Worm (Caenorhabditis elegans) whole organism, young adult: ENCODE measurements around the gene T07C4.3.

ENCODE experiments used
- B0035.1 ChIP-seq: sonication (generic microtip); optimal IDR thresholded peaks from 2 replicates; lab custom pipeline; 2016; ENCODE audit warnings: missing genetic modification characterization, mild to moderate bottlenecking, missing compliant biosample characterization, missing genotype, missing genetic modification reagents
- F39B2.1 ChIP-seq: fragments of 200-800 bp; sonication (Bioruptor generic); IDR thresholded peaks from 2 replicates; pipeline ENCODE4 v1.3.6; 2022; ENCODE audit warnings: missing genetic modification reagents, missing genetic modification characterization, missing compliant biosample characterization
- F55B11.4 ChIP-seq: sonication (generic microtip); optimal IDR thresholded peaks from 2 replicates; lab custom pipeline; 2016; ENCODE audit warnings: missing compliant biosample characterization, missing genetic modification characterization, borderline replicate concordance; ENCODE audit not compliant: insufficient read depth
- F57A8.1 ChIP-seq: fragments of 200-800 bp; sonication (Bioruptor generic); optimal IDR thresholded peaks from 2 replicates; lab custom pipeline; 2018; ENCODE audit warnings: mild to moderate bottlenecking, missing genetic modification characterization, moderate library complexity, missing compliant biosample characterization
- K11D2.4 ChIP-seq: fragments of 200-800 bp; sonication (Bioruptor generic); IDR thresholded peaks from 2 replicates; pipeline ENCODE4 v1.3.6; 2022; ENCODE audit warnings: missing genetic modification reagents, missing genetic modification characterization, missing compliant biosample characterization
- K12H6.12 ChIP-seq: fragments of 200-800 bp; sonication (Bioruptor generic); optimal IDR thresholded peaks from 2 replicates; lab custom pipeline; 2018; ENCODE audit warnings: mild to moderate bottlenecking, missing genetic modification characterization, missing compliant biosample characterization
- Y53F4B.3 ChIP-seq: fragments of 200-800 bp; sonication (Bioruptor generic); IDR thresholded peaks from 2 replicates; pipeline ENCODE4 v1.3.6; 2022; ENCODE audit warnings: missing genetic modification reagents, missing genetic modification characterization, missing compliant biosample characterization
- Y56A3A.18 ChIP-seq: fragments of 200-800 bp; sonication (Bioruptor generic); IDR thresholded peaks from 2 replicates; pipeline ENCODE4 v1.3.6; 2022; ENCODE audit warnings: missing genetic modification reagents, missing genetic modification characterization, missing compliant biosample characterization
- Y67H2A.10 ChIP-seq: fragments of 200-800 bp; sonication (Bioruptor generic); conservative IDR thresholded peaks from 2 replicates; pipeline ENCODE4 v1.3.6; 2022; ENCODE audit warnings: missing genetic modification reagents, missing genetic modification characterization, missing compliant biosample characterization
- akir-1 ChIP-seq: fragments of 200-800 bp; sonication (Bioruptor generic); optimal IDR thresholded peaks from 2 replicates; lab custom pipeline; 2018; ENCODE audit warnings: mild to moderate bottlenecking, missing genetic modification characterization, moderate library complexity, missing compliant biosample characterization
- ama-1 ChIP-seq, 3 experiments: fragments of 150-350 bp in 1 of 3; sonication (generic microtip) in 2 of 3; optimal IDR thresholded peaks; 2 replicates each; lab custom pipeline; 2014 to 2018; ENCODE audit warnings: missing biosample characterization in 2 of 3, missing genetic modification characterization in 2 of 3, missing genetic modification reagents in 2 of 3
- atf-7 ChIP-seq: sonication (generic microtip); optimal IDR thresholded peaks from 2 replicates; lab custom pipeline; 2017; ENCODE audit warnings: mild to moderate bottlenecking, missing genetic modification characterization, missing compliant biosample characterization
- attf-3 ChIP-seq: fragments of 200-800 bp; sonication (Bioruptor generic); conservative IDR thresholded peaks from 2 replicates; pipeline ENCODE4 v1.3.6; 2022; ENCODE audit warnings: missing genetic modification reagents, missing genetic modification characterization, missing compliant biosample characterization
- bed-1 ChIP-seq: fragments of 200-800 bp; sonication (Bioruptor generic); IDR thresholded peaks from 2 replicates; pipeline ENCODE4 v1.3.6; 2022; ENCODE audit warnings: missing genetic modification reagents, missing genetic modification characterization, missing compliant biosample characterization
- cebp-2 ChIP-seq: fragments of 200-800 bp; sonication (Bioruptor generic); IDR thresholded peaks from 2 replicates; pipeline ENCODE4 v1.3.6; 2022; ENCODE audit warnings: missing genetic modification characterization, missing compliant biosample characterization
- ceh-100 ChIP-seq: fragments of 200-800 bp; sonication (Bioruptor generic); IDR thresholded peaks from 2 replicates; pipeline ENCODE4 v1.3.6; 2022; ENCODE audit warnings: missing genetic modification reagents, missing genetic modification characterization, missing compliant biosample characterization
- ceh-27 ChIP-seq: fragments of 200-800 bp; sonication (Bioruptor generic); optimal IDR thresholded peaks from 2 replicates; lab custom pipeline; 2018; ENCODE audit warnings: mild to moderate bottlenecking, missing genetic modification characterization, moderate library complexity, missing compliant biosample characterization
- die-1 ChIP-seq: sonication (generic microtip); optimal IDR thresholded peaks from 2 replicates; lab custom pipeline; 2016; ENCODE audit warnings: missing genotype, mild to moderate bottlenecking, missing genetic modification characterization, missing compliant biosample characterization
- dpff-1 ChIP-seq: sonication (generic microtip); optimal IDR thresholded peaks from 2 replicates; lab custom pipeline; 2017; ENCODE audit warnings: mild to moderate bottlenecking, missing genetic modification characterization, missing compliant biosample characterization
- egl-18 ChIP-seq: fragments of 200-800 bp; sonication (Bioruptor generic); IDR thresholded peaks from 2 replicates; pipeline ENCODE4 v1.3.6; 2022; ENCODE audit warnings: missing genetic modification reagents, missing genetic modification characterization, missing compliant biosample characterization
- ekl-4 ChIP-seq: fragments of 200-800 bp; sonication (Bioruptor generic); IDR thresholded peaks from 2 replicates; pipeline ENCODE4 v1.3.6; 2022; ENCODE audit warnings: missing genetic modification reagents, missing genetic modification characterization, missing compliant biosample characterization
- hlh-12 ChIP-seq: sonication (generic microtip); optimal IDR thresholded peaks from 2 replicates; lab custom pipeline; 2016; ENCODE audit warnings: missing genetic modification characterization, missing compliant biosample characterization
- hrde-1 ChIP-seq: sonication (generic microtip); optimal IDR thresholded peaks from 2 replicates; lab custom pipeline; 2016; ENCODE audit warnings: missing genetic modification characterization, mild to moderate bottlenecking, missing compliant biosample characterization, moderate library complexity, missing genotype, missing genetic modification reagents, borderline replicate concordance
- hsf-1 ChIP-seq: fragments of 200-800 bp; sonication (Bioruptor generic); IDR thresholded peaks from 2 replicates; pipeline ENCODE4 v1.3.6; 2022; ENCODE audit warnings: missing genetic modification reagents, missing genetic modification characterization, missing compliant biosample characterization
- lag-1 ChIP-seq: fragments of 200-800 bp; sonication (Bioruptor generic); IDR thresholded peaks from 2 replicates; pipeline ENCODE4 v1.3.6; 2022; ENCODE audit warnings: missing genetic modification reagents, missing genetic modification characterization, missing compliant biosample characterization
- let-607 ChIP-seq, 2 experiments: fragments of 200-800 bp in 1 of 2; sonication (Bioruptor generic) in 1 of 2; sonication (generic microtip) in 1 of 2; optimal IDR thresholded peaks; 2 replicates each; lab custom pipeline; 2016 to 2018; ENCODE audit warnings: mild to moderate bottlenecking in 2 of 2, missing compliant biosample characterization in 2 of 2, missing genetic modification characterization in 2 of 2, moderate library complexity in 2 of 2, missing genotype in 1 of 2
- lin-54 ChIP-seq: fragments of 200-800 bp; sonication (Bioruptor generic); optimal IDR thresholded peaks from 2 replicates; lab custom pipeline; 2018; ENCODE audit warnings: mild to moderate bottlenecking, missing genetic modification characterization, missing compliant biosample characterization
- lir-1 ChIP-seq: fragments of 200-800 bp; sonication (Bioruptor generic); conservative IDR thresholded peaks from 2 replicates; pipeline ENCODE4 v1.3.6; 2022; ENCODE audit warnings: missing genetic modification reagents, missing genetic modification characterization, missing compliant biosample characterization
- madf-6 ChIP-seq: fragments of 200-800 bp; sonication (Bioruptor generic); IDR thresholded peaks from 2 replicates; pipeline ENCODE4 v1.3.6; 2022; ENCODE audit warnings: missing genetic modification reagents, missing genetic modification characterization, missing compliant biosample characterization
- mxl-1 ChIP-seq: sonication (generic microtip); optimal IDR thresholded peaks from 2 replicates; lab custom pipeline; 2016; ENCODE audit warnings: missing genetic modification characterization, missing compliant biosample characterization
- nfya-2 ChIP-seq: fragments of 200-800 bp; sonication (Bioruptor generic); IDR thresholded peaks from 2 replicates; pipeline ENCODE4 v1.3.6; 2022; ENCODE audit warnings: missing genetic modification reagents, missing genetic modification characterization, missing compliant biosample characterization
- nhr-27 ChIP-seq: fragments of 200-800 bp; sonication (Bioruptor generic); optimal IDR thresholded peaks from 2 replicates; lab custom pipeline; 2018; ENCODE audit warnings: mild to moderate bottlenecking, missing genetic modification characterization, moderate library complexity, missing compliant biosample characterization
- nhr-80 ChIP-seq: sonication (generic microtip); optimal IDR thresholded peaks from 2 replicates; lab custom pipeline; 2016; ENCODE audit warnings: missing genetic modification characterization, missing compliant biosample characterization
- pbrm-1 ChIP-seq: fragments of 200-800 bp; sonication (Bioruptor generic); IDR thresholded peaks from 2 replicates; pipeline ENCODE4 v1.3.6; 2022; ENCODE audit warnings: missing genetic modification reagents, missing genetic modification characterization, missing compliant biosample characterization
- rcor-1 ChIP-seq: fragments of 200-800 bp; sonication (Bioruptor generic); IDR thresholded peaks from 2 replicates; pipeline ENCODE4 v1.3.6; 2022; ENCODE audit warnings: missing genetic modification reagents, missing genetic modification characterization, missing compliant biosample characterization
- somi-1 ChIP-seq: fragments of 200-800 bp; sonication (Bioruptor generic); optimal IDR thresholded peaks from 2 replicates; lab custom pipeline; 2018; ENCODE audit warnings: mild to moderate bottlenecking, missing genetic modification characterization, missing compliant biosample characterization
- tbp1 ChIP-seq: fragments of 200-800 bp; sonication (Bioruptor generic); optimal IDR thresholded peaks from 2 replicates; lab custom pipeline; 2018; ENCODE audit warnings: mild to moderate bottlenecking, missing genetic modification characterization, missing compliant biosample characterization
- tbx-9 ChIP-seq: sonication (generic microtip); optimal IDR thresholded peaks from 2 replicates; lab custom pipeline; 2016; ENCODE audit warnings: borderline replicate concordance, missing genetic modification characterization, inconsistent platforms, missing compliant biosample characterization
- tlf-1 ChIP-seq: fragments of 200-800 bp; sonication (Bioruptor generic); optimal IDR thresholded peaks from 2 replicates; lab custom pipeline; 2018; ENCODE audit warnings: mild to moderate bottlenecking, missing genetic modification characterization, missing compliant biosample characterization
- xnd-1 ChIP-seq: sonication (generic microtip); optimal IDR thresholded peaks from 2 replicates; lab custom pipeline; 2016; ENCODE audit warnings: missing genotype, missing genetic modification reagents, missing genetic modification characterization, missing compliant biosample characterization
- zim-3 ChIP-seq: sonication (generic microtip); optimal IDR thresholded peaks from 2 replicates; lab custom pipeline; 2017; ENCODE audit warnings: mild to moderate bottlenecking, missing genetic modification characterization, moderate library complexity, missing compliant biosample characterization
- ztf-18 ChIP-seq: sonication (generic microtip); optimal IDR thresholded peaks from 2 replicates; lab custom pipeline; 2016; ENCODE audit warnings: missing genotype, mild to moderate bottlenecking, missing genetic modification characterization, missing compliant biosample characterization
- ztf-25 ChIP-seq: fragments of 200-800 bp; sonication (Bioruptor generic); IDR thresholded peaks from 2 replicates; pipeline ENCODE4 v1.3.6; 2022; ENCODE audit warnings: missing genetic modification reagents, missing genetic modification characterization, missing compliant biosample characterization
- ztf-26 ChIP-seq: sonication (generic microtip); optimal IDR thresholded peaks from 2 replicates; lab custom pipeline; 2017; ENCODE audit warnings: missing genetic modification characterization, missing compliant biosample characterization

Gene T07C4.3

DNA sequence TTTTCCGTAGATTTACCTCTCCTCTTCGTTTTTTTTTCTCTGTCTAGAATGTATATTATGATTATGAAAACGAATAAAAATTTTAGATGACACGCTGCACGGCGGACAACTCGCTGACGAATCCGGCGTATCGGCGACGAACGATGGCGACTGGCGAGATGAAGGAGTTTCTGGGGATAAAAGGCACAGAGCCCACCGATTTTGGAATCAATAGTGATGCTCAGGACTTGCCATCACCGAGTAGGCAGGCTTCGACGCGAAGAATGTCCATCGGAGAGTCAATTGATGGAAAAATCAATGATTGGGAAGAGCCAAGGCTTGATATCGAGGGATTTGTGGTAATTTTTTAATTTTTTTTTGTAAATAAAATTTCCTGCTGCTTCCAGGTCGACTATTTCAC is 16.9 kb upstream of the T07C4.3 start, which contains the start of gene ced-9:
Gene ced-9, plus strand, starts transcription at position 87 of the 400 bp plus-strand sequence.
- no peak for TF ChIP-seq nhr-80
- peak; percentile 93 for TF ChIP-seq tbx-9 (tag; lab: Kevin White, UChicago)

DNA sequence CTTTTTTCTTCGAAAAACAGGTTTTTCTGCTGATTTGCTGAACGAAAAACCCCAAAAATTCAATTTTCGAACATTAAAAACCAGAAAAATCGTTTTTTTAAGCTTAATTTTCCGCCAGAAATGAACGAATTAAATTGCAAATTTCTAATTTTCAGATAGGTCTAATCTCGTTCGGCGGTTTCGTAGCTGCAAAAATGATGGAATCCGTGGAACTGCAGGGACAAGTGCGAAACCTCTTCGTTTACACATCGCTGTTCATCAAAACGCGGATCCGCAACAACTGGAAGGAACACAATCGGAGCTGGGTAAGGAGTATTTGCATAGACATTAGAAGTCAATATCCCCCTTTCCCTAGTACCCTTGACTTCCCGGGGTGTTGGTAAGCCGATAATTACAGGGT is 15.8 kb upstream of the T07C4.3 start:
- TF ChIP-seq atf-7 (tag; lab: Kevin White, UChicago) (no peak), somi-1 (GFP tag; lab: Kevin White, UChicago) (no peak), dpff-1 (tag; lab: Kevin White, UChicago) (no peak), ceh-100 (GFP tag; lab: Robert Waterston, UW) (no peak), lir-1 (GFP tag; lab: Robert Waterston, UW) (no peak), Y67H2A.10 (GFP tag; lab: Robert Waterston, UW) (no peak), F55B11.4 (tag; lab: Kevin White, UChicago) (no peak), mxl-1 (tag; lab: Kevin White, UChicago) (no peak)

- TF ChIP-seq Y56A3A.18 (0 out of 2 replicates have a peak, but pooled peaks have one; percentile 45), bed-1 (no peak), ztf-18 (tag; lab: Kevin White, UChicago) (no peak), ztf-26 (no peak), Y67H2A.10 (GFP tag; lab: Robert Waterston, UW) (no peak), B0035.1 (tag; lab: Kevin White, UChicago) (peak; percentile 73), tlf-1 (GFP tag; lab: Kevin White, UChicago) (no peak), ceh-27 (GFP tag; lab: Kevin White, UChicago) (no peak), nhr-27 (tag; lab: Kevin White, UChicago) (no peak), K12H6.12 (no peak), pbrm-1 (GFP tag; lab: Robert Waterston, UW) (no peak), ztf-25 (no peak), nfya-2 (GFP tag; lab: Robert Waterston, UW) (no peak), lag-1 (no peak), tbp1 (GFP tag; lab: Kevin White, UChicago) (no peak), egl-18 (no peak), zim-3 (tag; lab: Kevin White, UChicago) (no peak), let-607 (tag; optimal IDR thresholded peaks at IDR 0.05; lab: Kevin White, UChicago) (no peak), tbx-9 (tag; lab: Kevin White, UChicago) (peak; percentile 71), die-1 (no peak), hsf-1 (GFP tag; lab: Robert Waterston, UW) (no peak), rcor-1 (GFP tag; lab: Robert Waterston, UW) (no peak), hlh-12 (tag; lab: Kevin White, UChicago) (no peak), ama-1 (optimal IDR thresholded peaks at IDR 0.05; lab: Kevin White, UChicago) (peak; percentile 92), ama-1 (GFP tag; optimal IDR thresholded peaks at IDR 0.05; lab: Kevin White, UChicago) (peak in 1 of 2 experiments; percentile 6), ekl-4 (GFP tag; lab: Robert Waterston, UW) (no peak), K11D2.4 (GFP tag; lab: Robert Waterston, UW) (no peak), attf-3 (GFP tag; lab: Robert Waterston, UW) (no peak), F57A8.1 (no peak), hrde-1 (tag; lab: Kevin White, UChicago) (no peak), xnd-1 (tag; lab: Kevin White, UChicago) (no peak), akir-1 (GFP tag; lab: Kevin White, UChicago) (no peak), madf-6 (GFP tag; lab: Robert Waterston, UW) (0 out of 2 replicates have a peak, but pooled peaks have one; percentile 25), lin-54 (no peak), F39B2.1 (GFP tag; lab: Robert Waterston, UW) (no peak), Y53F4B.3 (GFP tag; lab: Robert Waterston, UW) (no peak), cebp-2 (no peak)
These were observed 14.3 kb upstream of the T07C4.3 start, which contains the start of gene ttr-15 for ce11 chrIII:10337508-10338166. TSS of gene ttr-15 (plus strand) at chrIII:10337847.
